Worm (Caenorhabditis elegans) whole organism, L4 larva: ENCODE results near the gene Y97E10AR.4.

Experiments
- F26F4.8 ChIP-seq: fragments of 200-800 bp; sonication (Bioruptor generic); conservative IDR thresholded peaks from 2 replicates; pipeline ENCODE4 v1.3.6; 2022; ENCODE audit warnings: missing genetic modification characterization, missing compliant biosample characterization
- R02D3.7 ChIP-seq: fragments of 150-350 bp; sonication (generic microtip); optimal IDR thresholded peaks from 3 replicates; lab custom pipeline; 2014; ENCODE audit warnings: missing biosample characterization, missing genetic modification characterization
- aha-1 ChIP-seq: fragments of 150-350 bp; peaks from one replicate; lab custom pipeline; 2014; ENCODE audit warnings: missing biosample characterization, missing genetic modification characterization
- ceh-82 ChIP-seq: sonication (generic microtip); optimal IDR thresholded peaks from 2 replicates; lab custom pipeline; 2017; ENCODE audit warnings: missing biosample characterization, missing genetic modification characterization
- daf-12 ChIP-seq: fragments of 150-350 bp; optimal IDR thresholded peaks from 2 replicates; lab custom pipeline; 2014; ENCODE audit warnings: missing biosample characterization, missing genetic modification reagents, missing genetic modification characterization
- dmd-8 ChIP-seq: fragments of 200-800 bp; sonication (Bioruptor generic); IDR thresholded peaks from 2 replicates; pipeline ENCODE4 v1.3.6; 2022; ENCODE audit warnings: missing genetic modification characterization, missing compliant biosample characterization
- dmd-9 ChIP-seq: fragments of 200-800 bp; sonication (Bioruptor generic); IDR thresholded peaks from 2 replicates; pipeline ENCODE4 v1.3.6; 2022; ENCODE audit warnings: missing genetic modification reagents, missing genetic modification characterization, missing compliant biosample characterization
- dpl-1 ChIP-seq: fragments of 150-350 bp; optimal IDR thresholded peaks from 2 replicates; lab custom pipeline; 2014; ENCODE audit warnings: missing biosample characterization, missing genetic modification reagents, missing genetic modification characterization
- dve-1 ChIP-seq: sonication (generic microtip); optimal IDR thresholded peaks from 2 replicates; lab custom pipeline; 2017; ENCODE audit warnings: antibody characterized with exemption, mild to moderate bottlenecking, missing genetic modification characterization, missing compliant biosample characterization; ENCODE audit not compliant: insufficient read depth
- egl-27 ChIP-seq: sonication (generic microtip); optimal IDR thresholded peaks from 3 replicates; lab custom pipeline; 2017; ENCODE audit warnings: missing biosample characterization, missing genetic modification reagents, missing genetic modification characterization
- egl-43 ChIP-seq: fragments of 200-800 bp; sonication (Bioruptor generic); IDR thresholded peaks from 2 replicates; pipeline ENCODE4 v1.3.6; 2022; ENCODE audit warnings: missing genetic modification reagents, missing genetic modification characterization, missing compliant biosample characterization
- fkh-10 ChIP-seq: fragments of 150-350 bp; optimal IDR thresholded peaks from 2 replicates; lab custom pipeline; 2014; ENCODE audit warnings: missing biosample characterization, missing genetic modification reagents, missing genetic modification characterization
- gei-8 ChIP-seq: fragments of 200-800 bp; sonication (Bioruptor generic); optimal IDR thresholded peaks from 2 replicates; lab custom pipeline; 2018; ENCODE audit warnings: mild to moderate bottlenecking, missing genetic modification characterization, missing compliant biosample characterization
- jun-1 ChIP-seq: fragments of 150-350 bp; optimal IDR thresholded peaks from 2 replicates; lab custom pipeline; 2014; ENCODE audit warnings: missing biosample characterization, missing genetic modification reagents, missing genetic modification characterization
- lin-13 ChIP-seq: fragments of 150-350 bp; optimal IDR thresholded peaks from 2 replicates; lab custom pipeline; 2014; ENCODE audit warnings: missing biosample characterization, missing genetic modification reagents, missing genetic modification characterization
- lir-3 ChIP-seq: sonication (generic microtip); optimal IDR thresholded peaks from 2 replicates; lab custom pipeline; 2016; ENCODE audit warnings: mild to moderate bottlenecking, missing genetic modification characterization, missing compliant biosample characterization
- madf-9 ChIP-seq: fragments of 200-800 bp; sonication (Bioruptor generic); conservative IDR thresholded peaks from 2 replicates; pipeline ENCODE4 v1.3.6; 2022; ENCODE audit warnings: missing genetic modification reagents, missing genetic modification characterization, missing compliant biosample characterization
- mep-1 ChIP-seq: fragments of 150-350 bp; sonication (generic microtip); optimal IDR thresholded peaks from 3 replicates; lab custom pipeline; 2014; ENCODE audit warnings: missing biosample characterization, missing genetic modification characterization
- mes-2 ChIP-seq: sonication (generic microtip); optimal IDR thresholded peaks from 2 replicates; lab custom pipeline; 2016; ENCODE audit warnings: missing genotype, mild to moderate bottlenecking, missing genetic modification characterization, missing compliant biosample characterization; ENCODE audit not compliant: poor library complexity, severe bottlenecking
- mxl-2 ChIP-seq: fragments of 200-800 bp; sonication (Bioruptor generic); conservative IDR thresholded peaks from 2 replicates; pipeline ENCODE4 v1.3.6; 2022; ENCODE audit warnings: missing genetic modification reagents, missing genetic modification characterization, missing compliant biosample characterization
- nhr-41 ChIP-seq: fragments of 200-800 bp; sonication (Bioruptor generic); IDR thresholded peaks from 2 replicates; pipeline ENCODE4 v1.3.6; 2022; ENCODE audit warnings: missing genetic modification reagents, missing genetic modification characterization, missing compliant biosample characterization
- nhr-48 ChIP-seq: sonication (generic microtip); optimal IDR thresholded peaks from 2 replicates; lab custom pipeline; 2016; ENCODE audit warnings: mild to moderate bottlenecking, missing genetic modification characterization, missing compliant biosample characterization
- nhr-76 ChIP-seq: fragments of 150-350 bp; optimal IDR thresholded peaks from 2 replicates; lab custom pipeline; 2014; ENCODE audit warnings: missing biosample characterization, missing genetic modification characterization
- pha-4 ChIP-seq, 2 experiments: fragments of 150-350 bp in 1 of 2; fragments of 200-800 bp in 1 of 2; sonication (Bioruptor generic) in 1 of 2; IDR thresholded peaks in 1 of 2; optimal IDR thresholded peaks in 1 of 2; 2 replicates each; pipeline versions ENCODE4 v1.3.6 to Lab custom; 2014 to 2022; ENCODE audit warnings: missing genetic modification characterization in 2 of 2, missing genetic modification reagents in 2 of 2, missing biosample characterization in 1 of 2, missing compliant biosample characterization in 1 of 2
- snpc-1.2 ChIP-seq: fragments of 200-800 bp; sonication (Bioruptor generic); IDR thresholded peaks from 2 replicates; pipeline ENCODE4 v1.3.6; 2022; ENCODE audit warnings: missing genetic modification reagents, missing genetic modification characterization, missing compliant biosample characterization
- spr-1 ChIP-seq: sonication (generic microtip); optimal IDR thresholded peaks from 2 replicates; lab custom pipeline; 2016; ENCODE audit warnings: mild to moderate bottlenecking, missing genetic modification characterization, missing compliant biosample characterization
- unc-62 ChIP-seq, 3 experiments: fragments of 150-350 bp in 1 of 3; sonication (generic microtip); optimal IDR thresholded peaks in 2 of 3; peaks in 1 of 3; 1 replicate in 1 of 3; 2 replicates in 2 of 3; lab custom pipeline; 2014 to 2017; ENCODE audit warnings: missing biosample characterization in 3 of 3, missing genetic modification characterization in 3 of 3, missing genetic modification reagents in 3 of 3, missing genotype in 1 of 3
- zfp-3 ChIP-seq: fragments of 200-800 bp; sonication (Bioruptor generic); conservative IDR thresholded peaks from 2 replicates; pipeline ENCODE4 v1.3.6; 2022; ENCODE audit warnings: missing genetic modification reagents, missing genetic modification characterization, missing compliant biosample characterization
- zip-11 ChIP-seq: fragments of 200-800 bp; sonication (Bioruptor generic); IDR thresholded peaks from 2 replicates; pipeline ENCODE4 v1.3.6; 2022; ENCODE audit warnings: missing genetic modification characterization, missing compliant biosample characterization
- zip-2 ChIP-seq: fragments of 150-350 bp; optimal IDR thresholded peaks from 2 replicates; lab custom pipeline; 2014; ENCODE audit warnings: missing biosample characterization, missing genetic modification characterization

Y97E10AR.4 gene

ce11 chrV:8010103-8010502 is at the start of gene Y97E10AR.4:
Gene Y97E10AR.4, minus strand, starts transcription at chrV:8010233.
- TF ChIP-seq mes-2 (tag; lab: Kevin White, UChicago) (peak; percentile 7), dmd-8 (GFP tag; lab: Robert Waterston, UW) (no peak), mep-1 (tag; lab: Kevin White, UChicago) (peak; percentile 26)

DNA sequence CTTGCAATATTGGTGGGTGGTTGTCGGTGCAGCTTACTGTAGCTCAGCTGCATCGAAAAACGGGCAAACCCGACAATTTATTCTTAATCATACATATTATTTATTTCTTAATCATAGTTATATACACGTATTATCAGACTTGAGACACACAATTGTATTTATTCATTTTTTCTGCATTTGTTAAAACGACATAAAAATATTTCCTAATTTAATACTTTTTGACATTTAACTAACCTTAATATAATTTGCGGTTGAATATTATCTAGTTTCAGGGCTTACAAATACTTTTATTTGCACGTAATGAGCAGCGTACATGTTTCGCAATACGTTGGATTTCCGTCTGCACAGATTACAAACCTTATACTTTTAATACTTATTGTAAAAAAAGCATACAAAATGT is 48.3 kb upstream of the Y97E10AR.4 start, which contains the start of gene str-138:
Gene str-138 (plus strand): TSS at position 301 of the 400 bp plus-strand sequence.
- TF ChIP-seq zfp-3 (no peak), dmd-9 (GFP tag; lab: Robert Waterston, UW) (no peak), fkh-10 (GFP tag; lab: Kevin White, UChicago) (no peak), mxl-2 (no peak), lir-3 (tag; lab: Kevin White, UChicago) (no peak), zip-11 (GFP tag; lab: Robert Waterston, UW) (no peak)
- TF ChIP-seq, all 104 proteins: peak for 0

DNA sequence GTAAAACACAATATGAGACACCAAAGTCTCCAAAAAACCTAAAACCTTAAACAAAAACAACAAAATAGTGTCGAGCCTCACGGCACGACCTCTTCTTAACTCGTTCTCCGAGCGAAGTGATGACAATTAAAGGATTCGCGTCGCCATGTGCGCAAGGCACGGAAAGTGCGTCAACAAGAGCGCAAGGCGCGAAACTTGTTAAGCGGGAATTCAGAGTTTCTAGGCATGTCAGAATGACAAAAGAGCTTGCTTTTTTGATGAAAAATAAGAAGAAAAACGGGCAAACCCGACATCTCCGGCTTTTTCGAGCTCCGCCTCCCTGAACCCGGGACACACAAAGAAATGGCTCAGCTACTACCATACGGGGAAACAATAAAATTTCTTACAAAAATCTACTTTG is 47.7 kb upstream of the Y97E10AR.4 start:
- 0 out of 2 replicates have a peak, but pooled peaks have one; percentile 24 for TF ChIP-seq snpc-1.2

DNA sequence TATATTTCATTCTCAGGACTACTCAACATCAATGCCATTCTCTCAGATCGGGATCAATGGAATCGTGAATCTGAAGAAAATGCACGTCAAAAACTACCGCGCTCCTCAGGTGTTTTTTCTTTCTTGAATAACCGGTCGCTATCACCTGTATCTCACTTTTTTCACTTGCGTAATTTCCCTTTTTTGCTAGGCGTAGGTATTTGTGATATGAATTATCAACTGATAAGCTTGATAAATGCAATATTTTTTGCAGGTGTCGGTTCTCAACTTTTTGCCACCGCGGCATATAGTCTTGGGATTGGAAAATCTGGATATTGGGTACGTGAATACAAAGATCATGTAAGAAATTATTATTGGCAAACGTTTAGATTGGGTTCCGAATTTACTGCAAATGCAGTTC is 45.1 kb upstream of the Y97E10AR.4 start:
- peak in 1 of 2 experiments; percentile 70 for TF ChIP-seq unc-62 (GFP tag; optimal IDR thresholded peaks at IDR 0.05 in 1 of 2; lab: Kevin White, UChicago)
- no peak for TF ChIP-seq unc-62 (tag; optimal IDR thresholded peaks at IDR 0.05; lab: Kevin White, UChicago)
- TF ChIP-seq aha-1 (tag; lab: Kevin White, UChicago) = peak; percentile 31
- TF ChIP-seq nhr-48 (tag; lab: Kevin White, UChicago) = peak; percentile 23
- TF ChIP-seq madf-9 (GFP tag; lab: Robert Waterston, UW) = no peak

DNA sequence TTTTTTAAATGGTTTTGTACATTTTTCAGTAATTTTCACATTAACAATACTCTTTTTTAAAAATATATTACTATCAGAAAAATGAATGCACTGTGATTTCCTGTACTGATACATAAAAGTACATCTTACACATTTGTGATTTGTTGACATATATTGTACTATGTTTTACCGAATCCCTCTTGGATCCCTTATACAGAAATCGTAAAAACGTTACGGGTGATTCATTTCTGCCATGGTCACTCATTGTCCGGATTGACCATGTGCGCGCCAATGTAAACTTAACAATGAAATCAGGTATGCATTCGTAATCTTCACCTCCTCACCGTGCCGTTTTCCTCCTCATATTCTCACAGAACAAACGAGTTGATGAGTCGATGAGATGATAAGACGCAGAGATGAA is 44.1 kb upstream of the Y97E10AR.4 start, which contains the start of gene ZC513.2:
Gene ZC513.2 (plus strand): TSS at position 301 of the 400 bp plus-strand sequence.
- no peak for TF ChIP-seq lin-13 (GFP tag; lab: Kevin White, UChicago)
- peak; percentile 28 for TF ChIP-seq aha-1 (tag; lab: Kevin White, UChicago)
- TF ChIP-seq jun-1 = peak; percentile 11

- TF ChIP-seq dve-1 = peak; percentile 42
- no peak for TF ChIP-seq egl-27 (tag; lab: Kevin White, UChicago)
- TF ChIP-seq madf-9 (GFP tag; lab: Robert Waterston, UW) = no peak
Measured at ce11 chrV:8051851-8052250, 41.8 kb upstream of the Y97E10AR.4 start, which contains the start of gene sth-1. Gene sth-1, plus strand, starts transcription at chrV:8052151.

- TF ChIP-seq daf-12 (no peak), spr-1 (no peak), ceh-82 (tag; lab: Kevin White, UChicago) (no peak), nhr-41 (GFP tag; lab: Robert Waterston, UW) (no peak), pha-4 (GFP tag; IDR thresholded peaks at IDR 0.05; lab: Robert Waterston, UW) (no peak), pha-4 (tag; optimal IDR thresholded peaks at IDR 0.05; lab: Kevin White, UChicago) (no peak), snpc-1.2 (no peak), zip-2 (tag; lab: Kevin White, UChicago) (no peak), nhr-76 (tag; lab: Kevin White, UChicago) (no peak), dpl-1 (GFP tag; lab: Kevin White, UChicago) (no peak), R02D3.7 (tag; lab: Kevin White, UChicago) (no peak), fkh-10 (GFP tag; lab: Kevin White, UChicago) (no peak), zip-11 (GFP tag; lab: Robert Waterston, UW) (no peak), F26F4.8 (no peak), lir-3 (tag; lab: Kevin White, UChicago) (no peak), gei-8 (GFP tag; lab: Kevin White, UChicago) (no peak), egl-43 (GFP tag; lab: Robert Waterston, UW) (no peak)
Measured at ce11 chrV:8050811-8051210, 40.8 kb upstream of the Y97E10AR.4 start, which contains the start of gene col-43. Gene col-43, minus strand, starts transcription at chrV:8050911.
